Fruit fly (Drosophila melanogaster): ENCODE measurements around the gene Hus1-like.
A peak's percentile ranks its signal among the peaks of the same experiment; 100 is the strongest.

Hus1-like gene

DNA sequence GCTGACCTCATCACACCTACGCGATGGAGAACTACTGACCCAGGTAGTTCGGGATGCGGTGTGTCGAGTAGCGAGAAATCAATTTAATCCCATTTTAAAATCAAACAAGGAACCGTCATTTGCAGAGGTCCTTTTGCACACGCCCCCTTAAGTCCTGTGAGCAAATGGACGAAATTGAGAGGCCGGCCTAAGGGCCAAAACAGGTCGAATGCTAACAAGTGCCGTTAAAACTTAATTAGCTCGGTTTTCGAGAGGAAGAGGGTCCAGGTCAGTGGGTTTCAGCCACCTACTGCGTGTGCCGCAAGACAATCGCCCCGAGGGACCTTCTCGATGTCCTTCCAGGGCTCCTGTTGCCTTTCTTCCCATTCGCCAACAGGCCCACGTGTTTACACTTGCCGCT, 34.3 kb upstream of the Hus1-like start:
- TF ChIP-seq CG34367 (tag; optimal IDR thresholded peaks at IDR 0.05): no peak
- TF ChIP-seq CG15710 (tag; optimal IDR thresholded peaks at IDR 0.05): no peak
- TF ChIP-seq gl (tag; optimal IDR thresholded peaks at IDR 0.05): no peak
- TF ChIP-seq Pif1A (GFP tag; optimal IDR thresholded peaks at IDR 0.05): no peak
- TF ChIP-seq rn (GFP tag; IDR thresholded peaks at IDR 0.05): no peak
- TF ChIP-seq D1 (tag; optimal IDR thresholded peaks at IDR 0.05): no peak
- no peak for TF ChIP-seq EcR (GFP tag; optimal IDR thresholded peaks at IDR 0.05)
- TF ChIP-seq CG8301 (tag; optimal IDR thresholded peaks at IDR 0.05): no peak
- no peak for TF ChIP-seq Pif1B (GFP tag; optimal IDR thresholded peaks at IDR 0.05)

DNA sequence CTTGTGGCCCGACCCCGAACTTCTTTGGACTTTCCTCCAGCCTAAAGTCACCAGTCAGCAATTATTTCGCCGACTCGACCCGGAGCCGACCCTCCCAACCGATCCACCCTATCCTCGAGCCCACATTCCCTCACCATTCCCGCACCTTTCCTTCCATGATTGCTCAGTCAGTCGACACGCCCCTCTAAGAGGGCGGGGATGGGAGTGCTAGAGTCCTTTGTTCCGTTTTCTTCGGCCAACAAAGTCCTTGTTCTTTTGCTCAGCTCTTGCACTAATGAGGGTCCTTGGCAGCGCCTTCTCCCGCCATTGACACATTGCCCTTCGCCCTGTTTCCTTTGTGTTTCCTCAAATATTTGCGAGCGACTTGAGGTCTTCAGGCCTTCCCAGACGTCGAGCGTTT, 33.5 kb upstream of the Hus1-like start:
- no peak for TF ChIP-seq D1 (tag; optimal IDR thresholded peaks at IDR 0.05)
- no peak for TF ChIP-seq CG8301 (tag; optimal IDR thresholded peaks at IDR 0.05)
- TF ChIP-seq Snoo (tag; optimal IDR thresholded peaks at IDR 0.05): no peak
- no peak for TF ChIP-seq rn (GFP tag; IDR thresholded peaks at IDR 0.05)
- no peak for TF ChIP-seq CG12605 (GFP tag; IDR thresholded peaks at IDR 0.05)
- TF ChIP-seq CG8159 (tag; optimal IDR thresholded peaks at IDR 0.05): no peak
- TF ChIP-seq CG10348 (GFP tag; IDR thresholded peaks at IDR 0.05): no peak
- TF ChIP-seq Pif1B (GFP tag; optimal IDR thresholded peaks at IDR 0.05): no peak
- no peak for TF ChIP-seq CG9948 (tag; optimal IDR thresholded peaks at IDR 0.05)
- no peak for TF ChIP-seq Pif1A (GFP tag; optimal IDR thresholded peaks at IDR 0.05)
- no peak for TF ChIP-seq fd96Ca (GFP tag; IDR thresholded peaks at IDR 0.05)
- no peak for TF ChIP-seq CG14655 (GFP tag; optimal IDR thresholded peaks at IDR 0.05)
- no peak for TF ChIP-seq gl (tag; optimal IDR thresholded peaks at IDR 0.05)
- no peak for TF ChIP-seq CG13204 (GFP tag; optimal IDR thresholded peaks at IDR 0.05)
- no peak for TF ChIP-seq CG32121 (GFP tag; IDR thresholded peaks at IDR 0.05)

DNA sequence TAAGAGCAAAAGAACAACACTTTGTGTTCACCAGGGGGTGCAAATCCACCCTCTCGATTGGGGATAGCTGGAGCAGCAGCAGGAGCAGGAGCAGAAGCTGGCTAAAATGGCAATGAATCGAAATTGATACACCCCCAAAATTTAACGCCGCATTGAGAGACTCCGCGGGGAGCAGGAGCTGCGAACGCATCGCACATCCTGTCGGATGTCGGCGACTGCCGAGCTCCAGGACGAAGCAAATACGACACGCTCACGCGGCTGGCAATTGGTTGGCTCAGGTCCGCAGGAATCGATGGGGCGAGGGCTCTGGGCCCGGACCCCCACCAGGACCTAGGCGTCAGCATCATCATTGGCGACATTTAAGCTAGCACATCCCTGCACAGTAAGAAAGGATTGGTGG, 31.1 kb upstream of the Hus1-like start:
- TF ChIP-seq Pif1A (GFP tag; optimal IDR thresholded peaks at IDR 0.05) (no peak), CG12605 (GFP tag; IDR thresholded peaks at IDR 0.05) (no peak), CG8301 (tag; optimal IDR thresholded peaks at IDR 0.05) (no peak), Ets98B (GFP tag; IDR thresholded peaks at IDR 0.05) (no peak), CG17806 (tag; optimal IDR thresholded peaks at IDR 0.05) (no peak), CG4496 (GFP tag; IDR thresholded peaks at IDR 0.05) (no peak), Snoo (tag; optimal IDR thresholded peaks at IDR 0.05) (no peak), gl (tag; optimal IDR thresholded peaks at IDR 0.05) (no peak), CG10348 (GFP tag; IDR thresholded peaks at IDR 0.05) (no peak)

DNA sequence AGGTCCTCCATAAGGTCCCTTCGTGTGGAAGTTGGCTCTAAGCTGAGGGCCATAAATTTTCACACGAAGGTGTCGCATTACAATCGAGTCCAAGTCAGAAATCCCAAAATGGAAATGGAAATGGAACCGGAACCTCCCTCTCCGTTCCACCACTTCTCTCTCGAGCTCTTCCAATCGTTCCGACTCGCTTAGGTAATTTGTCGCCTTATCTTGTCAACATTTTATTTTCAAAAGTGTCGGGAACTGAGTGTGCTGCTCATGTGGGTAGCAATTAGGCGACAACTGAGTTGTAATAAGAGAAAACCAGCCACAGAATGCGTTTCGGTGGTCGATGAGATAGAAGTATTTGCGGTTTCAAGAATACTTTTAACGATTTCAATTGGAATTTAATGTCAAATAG, 28.9 kb upstream of the Hus1-like start:
- TF ChIP-seq CG8159 (tag; optimal IDR thresholded peaks at IDR 0.05) (no peak), CG9948 (tag; optimal IDR thresholded peaks at IDR 0.05) (no peak), CG13204 (GFP tag; optimal IDR thresholded peaks at IDR 0.05) (no peak), Pif1A (GFP tag; optimal IDR thresholded peaks at IDR 0.05) (no peak), Ets98B (GFP tag; IDR thresholded peaks at IDR 0.05) (no peak), Snoo (tag; optimal IDR thresholded peaks at IDR 0.05) (no peak), CG14655 (GFP tag; optimal IDR thresholded peaks at IDR 0.05) (no peak), CG17806 (tag; optimal IDR thresholded peaks at IDR 0.05) (no peak), CG12605 (GFP tag; IDR thresholded peaks at IDR 0.05) (no peak), Pif1B (GFP tag; optimal IDR thresholded peaks at IDR 0.05) (no peak), CG4496 (GFP tag; IDR thresholded peaks at IDR 0.05) (no peak), CG32121 (GFP tag; IDR thresholded peaks at IDR 0.05) (no peak)

DNA sequence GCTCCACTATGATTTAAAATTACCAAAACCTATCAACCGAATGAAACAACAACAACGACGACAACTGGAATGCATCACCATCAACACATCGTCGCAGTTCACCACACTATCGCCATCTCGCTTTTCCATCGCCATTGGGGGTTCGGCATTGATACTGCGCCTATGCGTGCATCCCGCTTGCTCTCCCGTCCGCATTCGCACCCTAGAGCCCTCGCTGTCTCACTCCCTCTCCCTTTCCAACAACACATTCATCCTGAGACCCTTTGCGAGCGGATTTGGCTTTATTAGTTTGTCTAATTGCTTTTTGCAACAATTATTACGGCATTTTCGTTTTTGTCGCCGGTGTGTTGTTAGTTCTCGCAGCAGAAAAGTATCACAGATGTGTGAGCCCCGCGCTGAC, 23.4 kb upstream of the Hus1-like start:
- TF ChIP-seq CG15710 (tag; optimal IDR thresholded peaks at IDR 0.05) (no peak), fd96Ca (GFP tag; IDR thresholded peaks at IDR 0.05) (0 out of 3 replicates have a peak, but pooled peaks have one; percentile 21)

DNA sequence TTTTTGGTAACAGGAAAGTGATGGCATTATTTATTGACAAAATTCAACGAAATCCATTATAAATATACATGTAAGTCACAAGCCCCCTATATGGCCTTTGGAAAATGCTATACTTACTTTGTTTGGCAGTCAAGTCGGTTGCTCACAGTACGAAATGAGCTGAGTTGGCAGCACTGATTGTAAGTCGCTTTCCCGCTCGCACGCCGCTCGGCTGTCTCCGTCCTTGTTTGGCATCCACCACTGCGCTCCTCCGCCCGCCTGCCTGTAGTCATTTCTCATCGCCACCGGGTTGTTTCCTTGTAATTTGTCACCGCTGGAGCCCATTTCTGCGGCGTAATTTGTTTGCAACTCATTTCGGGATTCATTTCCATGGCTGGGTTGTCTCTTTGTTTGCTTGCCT, 21.7 kb upstream of the Hus1-like start:
- TF ChIP-seq D1 (tag; optimal IDR thresholded peaks at IDR 0.05) (no peak), CG14655 (GFP tag; optimal IDR thresholded peaks at IDR 0.05) (no peak), CG12605 (GFP tag; IDR thresholded peaks at IDR 0.05) (no peak), Ets98B (GFP tag; IDR thresholded peaks at IDR 0.05) (no peak), CG10348 (GFP tag; IDR thresholded peaks at IDR 0.05) (no peak), Pif1A (GFP tag; optimal IDR thresholded peaks at IDR 0.05) (no peak), rn (GFP tag; IDR thresholded peaks at IDR 0.05) (no peak), CG8159 (tag; optimal IDR thresholded peaks at IDR 0.05) (no peak)

DNA sequence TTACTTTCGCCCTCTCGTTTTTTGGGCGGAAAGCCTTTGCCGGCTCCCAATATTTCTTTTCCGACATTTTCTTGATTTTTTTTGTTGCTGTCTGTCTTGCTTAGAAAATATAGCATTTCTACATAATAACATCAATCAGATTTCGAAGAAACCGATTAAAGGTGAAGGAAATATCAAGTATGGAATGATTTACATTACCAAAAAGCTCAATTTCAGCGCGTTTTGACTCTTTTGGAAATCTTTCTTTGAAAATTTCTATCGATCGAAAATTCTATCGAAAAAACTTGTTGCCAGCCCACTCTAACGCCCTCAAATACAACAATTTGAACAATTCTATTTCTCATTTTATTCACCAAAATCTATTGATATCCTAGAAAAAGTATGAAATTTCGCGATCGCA, 19.3 kb upstream of the Hus1-like start, which contains the start of gene CG14659:
TSS of gene CG14659 (minus strand) at position 101 of the 400 bp plus-strand sequence.
- TF ChIP-seq CG10348 (GFP tag; IDR thresholded peaks at IDR 0.05) (no peak), Pif1B (GFP tag; optimal IDR thresholded peaks at IDR 0.05) (no peak), CG12605 (GFP tag; IDR thresholded peaks at IDR 0.05) (no peak), CG13204 (GFP tag; optimal IDR thresholded peaks at IDR 0.05) (no peak), CG4496 (GFP tag; IDR thresholded peaks at IDR 0.05) (no peak)

DNA sequence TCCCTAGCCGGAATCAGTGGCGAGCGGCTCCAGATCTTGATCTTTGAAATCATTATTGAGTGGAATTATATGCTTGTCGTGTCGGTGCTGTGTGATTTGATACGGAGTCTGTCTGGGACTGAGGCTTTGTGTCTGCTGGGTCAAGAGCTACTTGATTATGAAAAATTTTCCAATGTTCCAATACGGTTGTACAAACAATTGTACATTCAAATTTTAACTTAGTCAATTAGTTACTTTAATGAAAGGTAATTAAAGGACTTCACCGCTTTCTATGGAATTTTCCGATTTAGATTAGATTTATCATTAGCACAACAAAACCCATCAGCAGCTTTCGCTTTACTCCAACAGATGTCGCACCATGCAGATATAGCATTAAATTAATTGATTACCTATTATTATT, 18.5 kb upstream of the Hus1-like start, which contains the start of gene CG14658:
TSS of gene CG14658 (minus strand) at position 101 of the 400 bp plus-strand sequence.
- TF ChIP-seq fd96Ca (GFP tag; IDR thresholded peaks at IDR 0.05): no peak
- no peak for TF ChIP-seq CG17806 (tag; optimal IDR thresholded peaks at IDR 0.05)
- no peak for TF ChIP-seq CG14655 (GFP tag; optimal IDR thresholded peaks at IDR 0.05)
- no peak for TF ChIP-seq CG9948 (tag; optimal IDR thresholded peaks at IDR 0.05)
- TF ChIP-seq CG32121 (GFP tag; IDR thresholded peaks at IDR 0.05): no peak
- TF ChIP-seq CG10348 (GFP tag; IDR thresholded peaks at IDR 0.05): no peak
- TF ChIP-seq rn (GFP tag; IDR thresholded peaks at IDR 0.05): no peak
- TF ChIP-seq CG12605 (GFP tag; IDR thresholded peaks at IDR 0.05): no peak
- no peak for TF ChIP-seq gl (tag; optimal IDR thresholded peaks at IDR 0.05)
- no peak for TF ChIP-seq Ets98B (GFP tag; IDR thresholded peaks at IDR 0.05)
- no peak for TF ChIP-seq CG34367 (tag; optimal IDR thresholded peaks at IDR 0.05)
- no peak for TF ChIP-seq D1 (tag; optimal IDR thresholded peaks at IDR 0.05)
- no peak for TF ChIP-seq Pif1B (GFP tag; optimal IDR thresholded peaks at IDR 0.05)
- TF ChIP-seq CG15710 (tag; optimal IDR thresholded peaks at IDR 0.05): no peak
- TF ChIP-seq CG4496 (GFP tag; IDR thresholded peaks at IDR 0.05): no peak
- TF ChIP-seq CG13204 (GFP tag; optimal IDR thresholded peaks at IDR 0.05): no peak

All from whole organism, pupa.